Worm (Caenorhabditis elegans) whole organism, mixed stage, embryonic: ENCODE measurements around the gene F23A7.5.
"Not testable (repeated sequence)": the region's sequence is repeated elsewhere in the genome, so short reads cannot be mapped to it uniquely, and the experiment has no call there.

Experiments used
- blmp-1 ChIP-seq: fragments of 150-350 bp; optimal IDR thresholded peaks from 2 replicates; lab custom pipeline; 2014; ENCODE audit warnings: missing biosample characterization, missing genetic modification characterization
- ces-1 ChIP-seq: fragments of 150-350 bp; optimal IDR thresholded peaks from 2 replicates; lab custom pipeline; 2014; ENCODE audit warnings: missing biosample characterization, missing genetic modification reagents, missing genetic modification characterization
- drap-1 ChIP-seq: fragments of 200-800 bp; sonication (Bioruptor generic); optimal IDR thresholded peaks from 3 replicates; lab custom pipeline; 2018; ENCODE audit warnings: mild to moderate bottlenecking, missing genetic modification characterization, missing compliant biosample characterization
- elt-1 ChIP-seq: sonication (generic microtip); optimal IDR thresholded peaks from 2 replicates; lab custom pipeline; 2017; ENCODE audit warnings: missing genetic modification characterization, mild to moderate bottlenecking, missing compliant biosample characterization, antibody characterized with exemption, moderate library complexity, borderline replicate concordance; ENCODE audit not compliant: insufficient read depth
- hlh-1 ChIP-seq: fragments of 150-350 bp; optimal IDR thresholded peaks from 2 replicates; lab custom pipeline; 2014; ENCODE audit warnings: missing biosample characterization, missing genetic modification reagents, missing genetic modification characterization
- nhr-237 ChIP-seq: fragments of 150-350 bp; optimal IDR thresholded peaks from 2 replicates; lab custom pipeline; 2014; ENCODE audit warnings: missing biosample characterization, missing genetic modification characterization
- nhr-28 ChIP-seq: fragments of 150-350 bp; optimal IDR thresholded peaks from 2 replicates; lab custom pipeline; 2014; ENCODE audit warnings: missing biosample characterization, missing genetic modification characterization
- pha-4 ChIP-seq: fragments of 150-350 bp; optimal IDR thresholded peaks from 2 replicates; lab custom pipeline; 2018; ENCODE audit warnings: missing biosample characterization, missing genetic modification reagents, missing genetic modification characterization
- tbx-8 ChIP-seq: fragments of 200-800 bp; sonication (Bioruptor generic); optimal IDR thresholded peaks from 2 replicates; lab custom pipeline; 2018; ENCODE audit warnings: mild to moderate bottlenecking, missing genetic modification characterization, moderate library complexity, missing compliant biosample characterization
- unc-62 ChIP-seq: fragments of 150-350 bp; optimal IDR thresholded peaks from 2 replicates; lab custom pipeline; 2014; ENCODE audit warnings: missing biosample characterization, missing genetic modification reagents, missing genetic modification characterization

DNA sequence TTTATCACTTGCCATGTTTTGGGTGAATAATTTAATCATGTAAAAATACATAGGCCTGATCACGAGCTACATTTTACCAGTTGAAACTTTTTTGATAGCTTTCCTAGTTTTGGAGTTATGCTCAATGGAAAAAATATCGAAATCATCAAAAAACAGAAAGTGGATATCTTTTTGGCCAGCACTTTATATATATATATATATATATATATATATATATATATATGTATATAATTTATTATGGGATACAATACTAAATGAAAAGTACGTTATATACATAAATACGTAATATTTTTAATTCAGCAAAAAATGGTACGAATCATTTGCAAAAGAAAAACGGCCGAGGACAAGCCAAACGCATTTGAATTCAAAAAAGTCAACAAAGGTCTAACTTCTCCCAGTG lies 9.0 kb upstream of the F23A7.5 start, which contains the start of gene F23A7.3:
- TF ChIP-seq elt-1 (tag; lab: Kevin White, UChicago); hlh-1 (tag; lab: Kevin White, UChicago); nhr-28 (tag; lab: Kevin White, UChicago); tbx-8 (GFP tag; lab: Kevin White, UChicago); unc-62; pha-4; drap-1 (GFP tag; lab: Kevin White, UChicago); blmp-1 (tag; lab: Kevin White, UChicago); ces-1 (GFP tag; lab: Kevin White, UChicago); nhr-237 (tag; lab: Kevin White, UChicago): not testable (repeated sequence)
